Fruit fly (Drosophila melanogaster): Measurements from ENCODE around the gene Cyp12e1.

The Cyp12e1 gene

DNA sequence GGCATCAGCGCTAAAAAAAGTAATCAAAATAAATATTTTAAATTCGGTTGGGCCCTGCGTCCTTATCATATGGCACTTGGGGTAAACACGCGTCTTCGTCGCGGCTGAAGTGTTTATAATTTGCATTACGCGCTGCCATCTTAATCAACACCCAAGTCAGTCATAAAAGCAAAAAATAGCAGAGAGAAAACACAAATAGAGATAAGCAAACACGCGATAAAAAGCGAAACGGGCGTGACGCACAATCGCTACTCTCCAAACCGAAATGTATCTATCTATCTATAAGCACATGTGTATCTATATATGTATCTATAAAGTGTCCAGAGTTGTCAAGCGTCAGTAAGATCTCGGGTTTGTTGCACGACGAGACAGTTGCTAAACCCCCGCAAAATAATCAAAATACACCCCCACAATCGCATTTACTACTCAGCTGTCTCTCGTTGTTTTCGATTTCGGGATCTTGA, 43.6 kb upstream of the Cyp12e1 start (continued):
- TF ChIP-seq Ptx1 (GFP tag; IDR thresholded peaks at IDR 0.05) (no peak), CG3281 (GFP tag; optimal IDR thresholded peaks at IDR 0.05) (no peak), CG18262 (tag; optimal IDR thresholded peaks at IDR 0.05) (no peak), sr (GFP tag; IDR thresholded peaks at IDR 0.05) (peak; percentile 64; the same call in 1 of the 3 replicates), CG11696 (GFP tag; IDR thresholded peaks at IDR 0.05) (no peak), dimm (GFP tag; IDR thresholded peaks at IDR 0.05) (no peak), CG3726 (GFP tag; IDR thresholded peaks at IDR 0.05) (no peak), CG11723 (GFP tag; optimal IDR thresholded peaks at IDR 0.05) (no peak), CG2120 (GFP tag; optimal IDR thresholded peaks at IDR 0.05) (peak; percentile 16), Lim3 (GFP tag; IDR thresholded peaks at IDR 0.05) (no peak), TFAM (GFP tag; optimal IDR thresholded peaks at IDR 0.05) (no peak), ap (GFP tag; IDR thresholded peaks at IDR 0.05) (no peak), row (GFP tag; IDR thresholded peaks at IDR 0.05) (no peak), fd3F (GFP tag; optimal IDR thresholded peaks at IDR 0.05) (no peak), sd (tag; optimal IDR thresholded peaks at IDR 0.05) (peak; percentile 56), CG15269 (tag; optimal IDR thresholded peaks at IDR 0.05) (no peak), pum (GFP tag; optimal IDR thresholded peaks at IDR 0.05) (no peak), Mrtf (GFP tag; IDR thresholded peaks at IDR 0.05) (no peak), CG11085 (GFP tag; IDR thresholded peaks at IDR 0.05) (no peak), CG17829 (tag; optimal IDR thresholded peaks at IDR 0.05) (no peak), Spps (tag; optimal IDR thresholded peaks at IDR 0.05) (no peak), CG16815 (GFP tag; optimal IDR thresholded peaks at IDR 0.05) (no peak), CG11695 (GFP tag; IDR thresholded peaks at IDR 0.05) (no peak), slbo (GFP tag; IDR thresholded peaks at IDR 0.05) (no peak), gcm (GFP tag; optimal IDR thresholded peaks at IDR 0.05) (no peak), CG4328 (GFP tag; optimal IDR thresholded peaks at IDR 0.05) (peak; percentile 35), Hmx (GFP tag; optimal IDR thresholded peaks at IDR 0.05) (no peak), CG2129 (GFP tag; IDR thresholded peaks at IDR 0.05; ENCODE audit: partially characterized antibody) (no peak), CG30020 (tag; optimal IDR thresholded peaks at IDR 0.05) (no peak), sna (GFP tag; IDR thresholded peaks at IDR 0.05; ENCODE audit: partially characterized antibody) (no peak), sug (tag; optimal IDR thresholded peaks at IDR 0.05) (peak; percentile 69), cas (GFP tag; IDR thresholded peaks at IDR 0.05) (no peak), scrt (GFP tag; optimal IDR thresholded peaks at IDR 0.05) (peak; percentile 57), CG17328 (GFP tag; IDR thresholded peaks at IDR 0.05) (no peak), CG8944 (GFP tag; optimal IDR thresholded peaks at IDR 0.05) (no peak), cg (GFP tag; optimal IDR thresholded peaks at IDR 0.05) (no peak), CG8359 (GFP tag; optimal IDR thresholded peaks at IDR 0.05; ENCODE audit: borderline replicate concordance) (no peak), maf-S (GFP tag; optimal IDR thresholded peaks at IDR 0.05) (no peak), fd64A (GFP tag; optimal IDR thresholded peaks at IDR 0.05) (peak; percentile 26), Jarid2 (GFP tag; optimal IDR thresholded peaks at IDR 0.05) (no peak), lilli (GFP tag; optimal IDR thresholded peaks at IDR 0.05) (no peak), CG17612 (GFP tag; IDR thresholded peaks at IDR 0.05) (no peak), CG7987 (GFP tag; optimal IDR thresholded peaks at IDR 0.05) (peak; percentile 11), pnt (GFP tag; optimal IDR thresholded peaks at IDR 0.05) (no peak), rib (GFP tag; IDR thresholded peaks at IDR 0.05) (0 out of 2 replicates have a peak, but pooled peaks have one; percentile 31), CG9609 (GFP tag; optimal IDR thresholded peaks at IDR 0.05) (no peak), ATbp (GFP tag; optimal IDR thresholded peaks at IDR 0.05) (peak; percentile 25), CG14014 (GFP tag; IDR thresholded peaks at IDR 0.05) (no peak), mam (GFP tag; optimal IDR thresholded peaks at IDR 0.05) (no peak), B-H2 (GFP tag; optimal IDR thresholded peaks at IDR 0.05) (peak; percentile 11), Oli (tag; optimal IDR thresholded peaks at IDR 0.05) (no peak), Med (GFP tag) (peak; percentile 92)

All from whole organism, embryonic.